Worm (Caenorhabditis elegans) whole organism, midembryonic: ENCODE data around the gene ZC449.1.

ENCODE experiments used
- cog-1 ChIP-seq: sonication (generic microtip); optimal IDR thresholded peaks from 2 replicates; lab custom pipeline; 2016; ENCODE audit warnings: missing genetic modification characterization, missing compliant biosample characterization
- med-1 ChIP-seq: sonication (generic microtip); optimal IDR thresholded peaks from 2 replicates; lab custom pipeline; 2017; ENCODE audit warnings: missing genetic modification characterization, mild to moderate bottlenecking, missing compliant biosample characterization, antibody characterized with exemption, missing genetic modification reagents; ENCODE audit not compliant: insufficient read depth
- tab-1 ChIP-seq: fragments of 200-800 bp; sonication (Bioruptor generic); IDR thresholded peaks from 2 replicates; pipeline ENCODE4 v1.3.6; 2022; ENCODE audit warnings: missing genetic modification characterization, missing compliant biosample characterization

ce11 chrX:4979060-4979459 is 45.2 kb upstream of the ZC449.1 start:
- no peak for TF ChIP-seq cog-1
- TF ChIP-seq tab-1 (GFP tag; lab: Robert Waterston, UW) = no peak
- TF ChIP-seq med-1 (GFP tag; lab: Kevin White, UChicago) = no peak
